Worm (Caenorhabditis elegans) whole organism, mixed stage, embryonic: ENCODE measurements around the gene R02F2.1.

Experiments
- M03D4.4 ChIP-seq: sonication (generic microtip); optimal IDR thresholded peaks from 2 replicates; lab custom pipeline; 2017; ENCODE audit warnings: mild to moderate bottlenecking, missing genetic modification characterization, missing compliant biosample characterization
- blmp-1 ChIP-seq: fragments of 150-350 bp; optimal IDR thresholded peaks from 2 replicates; lab custom pipeline; 2014; ENCODE audit warnings: missing biosample characterization, missing genetic modification characterization
- ceh-39 ChIP-seq: fragments of 150-350 bp; optimal IDR thresholded peaks from 2 replicates; lab custom pipeline; 2014; ENCODE audit warnings: missing biosample characterization, missing genetic modification characterization
- ceh-43 ChIP-seq: fragments of 200-800 bp; sonication (Bioruptor generic); optimal IDR thresholded peaks from 2 replicates; lab custom pipeline; 2018; ENCODE audit warnings: mild to moderate bottlenecking, missing genetic modification characterization, moderate library complexity, missing compliant biosample characterization
- ceh-83 ChIP-seq: fragments of 200-800 bp; sonication (Bioruptor generic); optimal IDR thresholded peaks from 2 replicates; lab custom pipeline; 2018; ENCODE audit warnings: mild to moderate bottlenecking, missing genetic modification characterization, missing compliant biosample characterization
- ces-1 ChIP-seq: fragments of 150-350 bp; optimal IDR thresholded peaks from 2 replicates; lab custom pipeline; 2014; ENCODE audit warnings: missing biosample characterization, missing genetic modification reagents, missing genetic modification characterization
- drap-1 ChIP-seq: fragments of 200-800 bp; sonication (Bioruptor generic); optimal IDR thresholded peaks from 3 replicates; lab custom pipeline; 2018; ENCODE audit warnings: mild to moderate bottlenecking, missing genetic modification characterization, missing compliant biosample characterization
- elt-3 ChIP-seq: fragments of 150-350 bp; optimal IDR thresholded peaks from 2 replicates; lab custom pipeline; 2014; ENCODE audit warnings: missing biosample characterization, missing genetic modification characterization
- flh-1 ChIP-seq: fragments of 200-800 bp; sonication (Bioruptor generic); optimal IDR thresholded peaks from 2 replicates; lab custom pipeline; 2018; ENCODE audit warnings: mild to moderate bottlenecking, missing genetic modification characterization, moderate library complexity, missing compliant biosample characterization
- hlh-1 ChIP-seq: fragments of 150-350 bp; optimal IDR thresholded peaks from 2 replicates; lab custom pipeline; 2014; ENCODE audit warnings: missing biosample characterization, missing genetic modification reagents, missing genetic modification characterization
- lin-13 ChIP-seq: fragments of 150-350 bp; optimal IDR thresholded peaks from 2 replicates; lab custom pipeline; 2014; ENCODE audit warnings: missing biosample characterization, missing genetic modification characterization
- lsy-2 ChIP-seq: fragments of 150-350 bp; optimal IDR thresholded peaks from 2 replicates; lab custom pipeline; 2014; ENCODE audit warnings: missing biosample characterization, missing genetic modification characterization
- mab-5 ChIP-seq: fragments of 150-350 bp; optimal IDR thresholded peaks from 2 replicates; lab custom pipeline; 2014; ENCODE audit warnings: missing biosample characterization, missing genetic modification characterization
- mls-2 ChIP-seq: sonication (generic microtip); optimal IDR thresholded peaks from 2 replicates; lab custom pipeline; 2016; ENCODE audit warnings: mild to moderate bottlenecking, missing genetic modification characterization, moderate library complexity, missing compliant biosample characterization
- nhr-12 ChIP-seq: fragments of 150-350 bp; optimal IDR thresholded peaks from 2 replicates; lab custom pipeline; 2014; ENCODE audit warnings: missing biosample characterization, missing genetic modification characterization
- nhr-237 ChIP-seq: fragments of 150-350 bp; optimal IDR thresholded peaks from 2 replicates; lab custom pipeline; 2014; ENCODE audit warnings: missing biosample characterization, missing genetic modification characterization
- nhr-28 ChIP-seq: fragments of 150-350 bp; optimal IDR thresholded peaks from 2 replicates; lab custom pipeline; 2014; ENCODE audit warnings: missing biosample characterization, missing genetic modification characterization
- nhr-76 ChIP-seq: sonication (generic microtip); optimal IDR thresholded peaks from 2 replicates; lab custom pipeline; 2017; ENCODE audit warnings: missing biosample characterization, missing genetic modification characterization
- pha-4 ChIP-seq: fragments of 150-350 bp; optimal IDR thresholded peaks from 2 replicates; lab custom pipeline; 2018; ENCODE audit warnings: missing biosample characterization, missing genetic modification reagents, missing genetic modification characterization
- sem-2 ChIP-seq: fragments of 200-800 bp; sonication (Bioruptor generic); optimal IDR thresholded peaks from 2 replicates; lab custom pipeline; 2018; ENCODE audit warnings: mild to moderate bottlenecking, missing genetic modification characterization, missing compliant biosample characterization
- snpc-4 ChIP-seq: fragments of 150-350 bp; optimal IDR thresholded peaks from 2 replicates; lab custom pipeline; 2014; ENCODE audit warnings: missing biosample characterization, missing genetic modification characterization
- sptf-1 ChIP-seq: sonication (generic microtip); optimal IDR thresholded peaks from 2 replicates; lab custom pipeline; 2017; ENCODE audit warnings: mild to moderate bottlenecking, missing genetic modification characterization, moderate library complexity, missing compliant biosample characterization
- tbx-8 ChIP-seq: fragments of 200-800 bp; sonication (Bioruptor generic); optimal IDR thresholded peaks from 2 replicates; lab custom pipeline; 2018; ENCODE audit warnings: mild to moderate bottlenecking, missing genetic modification characterization, moderate library complexity, missing compliant biosample characterization
- unc-120 ChIP-seq: sonication (generic microtip); optimal IDR thresholded peaks from 2 replicates; lab custom pipeline; 2017; ENCODE audit warnings: missing genetic modification characterization, missing compliant biosample characterization; ENCODE audit not compliant: poor library complexity, severe bottlenecking
- unc-39 ChIP-seq: fragments of 150-350 bp; optimal IDR thresholded peaks from 2 replicates; lab custom pipeline; 2014; ENCODE audit warnings: missing biosample characterization, missing genetic modification characterization
- unc-62 ChIP-seq: fragments of 150-350 bp; optimal IDR thresholded peaks from 2 replicates; lab custom pipeline; 2014; ENCODE audit warnings: missing biosample characterization, missing genetic modification reagents, missing genetic modification characterization
- zip-8 ChIP-seq: fragments of 150-350 bp; optimal IDR thresholded peaks from 2 replicates; lab custom pipeline; 2014; ENCODE audit warnings: missing biosample characterization, missing genetic modification characterization

The R02F2.1 gene

DNA sequence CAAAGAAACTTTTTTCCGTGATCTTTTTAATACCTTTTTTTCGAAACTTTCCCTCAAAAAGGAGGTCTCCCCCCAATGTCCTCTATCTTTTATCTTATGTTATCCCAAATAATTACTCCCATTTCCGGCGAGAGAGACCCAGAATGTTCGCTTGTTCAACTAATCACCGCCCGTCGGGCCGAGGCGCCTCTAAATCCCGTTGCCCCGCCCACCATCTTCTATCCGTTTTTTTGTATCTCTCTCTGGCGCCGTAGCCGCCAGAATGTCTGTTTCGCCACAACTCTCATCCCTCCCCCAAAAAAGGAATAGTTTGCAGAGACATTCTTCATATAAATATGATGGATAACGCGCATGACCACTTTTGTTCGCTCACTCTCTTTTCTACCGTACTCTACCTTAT, 29.0 kb upstream of the R02F2.1 start:
- TF ChIP-seq hlh-1 (no peak), blmp-1 (tag; lab: Kevin White, UChicago) (no peak), elt-3 (tag; lab: Kevin White, UChicago) (no peak), lsy-2 (tag; lab: Kevin White, UChicago) (no peak), ceh-83 (GFP tag; lab: Kevin White, UChicago) (no peak), sptf-1 (no peak), drap-1 (GFP tag; lab: Kevin White, UChicago) (no peak), nhr-76 (tag; lab: Kevin White, UChicago) (no peak), lin-13 (tag; lab: Kevin White, UChicago) (no peak), M03D4.4 (tag; lab: Kevin White, UChicago) (no peak), snpc-4 (tag; lab: Kevin White, UChicago) (no peak), nhr-28 (tag; lab: Kevin White, UChicago) (no peak)

DNA sequence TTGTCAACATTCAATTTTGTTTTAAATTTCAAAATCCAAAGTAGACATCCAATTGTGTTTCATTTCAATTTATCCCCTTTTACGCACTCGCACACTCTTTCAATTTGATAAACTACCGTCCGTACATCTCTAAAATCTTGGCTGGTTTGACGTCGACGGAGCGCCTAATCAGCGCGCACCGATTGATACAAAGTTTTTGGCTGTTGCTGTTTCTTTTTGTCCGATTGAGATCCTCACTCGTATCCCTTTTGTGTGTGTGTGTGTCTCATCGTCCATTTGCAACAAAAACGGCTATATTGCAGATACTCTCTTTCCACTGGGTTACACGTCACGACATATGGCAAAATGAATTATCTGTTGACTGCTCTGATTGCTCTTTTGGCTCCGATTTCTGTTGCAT, 27.5 kb upstream of the R02F2.1 start, which contains the start of gene lon-1:
lon-1 (plus strand) TSS at position 301 of the 400 bp plus-strand sequence.
- TF ChIP-seq zip-8 (tag; lab: Kevin White, UChicago) (no peak), nhr-12 (tag; lab: Kevin White, UChicago) (no peak), tbx-8 (GFP tag; lab: Kevin White, UChicago) (no peak), lin-13 (tag; lab: Kevin White, UChicago) (no peak), snpc-4 (tag; lab: Kevin White, UChicago) (no peak), ceh-43 (GFP tag; lab: Kevin White, UChicago) (no peak), elt-3 (tag; lab: Kevin White, UChicago) (no peak), unc-120 (tag; lab: Kevin White, UChicago) (no peak), hlh-1 (no peak), M03D4.4 (tag; lab: Kevin White, UChicago) (no peak), mab-5 (tag; lab: Kevin White, UChicago) (no peak), unc-39 (tag; lab: Kevin White, UChicago) (no peak), flh-1 (no peak), sem-2 (GFP tag; lab: Kevin White, UChicago) (no peak), sptf-1 (no peak), nhr-28 (tag; lab: Kevin White, UChicago) (no peak), ceh-83 (GFP tag; lab: Kevin White, UChicago) (no peak), mls-2 (tag; lab: Kevin White, UChicago) (no peak), unc-62 (no peak)

DNA sequence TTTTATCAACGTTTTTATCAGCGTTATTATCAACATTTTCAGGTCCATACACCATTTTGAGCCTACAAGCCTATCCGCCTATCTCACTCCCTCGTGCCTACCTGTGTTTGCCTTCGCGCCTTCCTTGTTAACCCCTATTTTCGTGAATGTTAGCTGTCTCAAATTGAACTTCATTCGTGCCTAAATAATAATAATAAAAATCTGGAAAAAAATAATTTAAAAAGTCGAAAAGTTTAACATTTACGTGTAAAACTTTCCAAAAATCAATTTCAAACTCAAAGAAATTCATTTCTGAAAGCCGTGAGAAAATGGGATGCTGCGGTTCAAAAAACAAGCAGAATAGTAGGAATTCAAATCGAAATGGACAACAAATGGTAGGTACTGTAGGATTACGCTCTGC, 23.7 kb upstream of the R02F2.1 start, which contains the start of gene R02F2.10:
R02F2.10 (plus strand) TSS at position 301 of the 400 bp plus-strand sequence.
- TF ChIP-seq nhr-28 (tag; lab: Kevin White, UChicago), result no peak

DNA sequence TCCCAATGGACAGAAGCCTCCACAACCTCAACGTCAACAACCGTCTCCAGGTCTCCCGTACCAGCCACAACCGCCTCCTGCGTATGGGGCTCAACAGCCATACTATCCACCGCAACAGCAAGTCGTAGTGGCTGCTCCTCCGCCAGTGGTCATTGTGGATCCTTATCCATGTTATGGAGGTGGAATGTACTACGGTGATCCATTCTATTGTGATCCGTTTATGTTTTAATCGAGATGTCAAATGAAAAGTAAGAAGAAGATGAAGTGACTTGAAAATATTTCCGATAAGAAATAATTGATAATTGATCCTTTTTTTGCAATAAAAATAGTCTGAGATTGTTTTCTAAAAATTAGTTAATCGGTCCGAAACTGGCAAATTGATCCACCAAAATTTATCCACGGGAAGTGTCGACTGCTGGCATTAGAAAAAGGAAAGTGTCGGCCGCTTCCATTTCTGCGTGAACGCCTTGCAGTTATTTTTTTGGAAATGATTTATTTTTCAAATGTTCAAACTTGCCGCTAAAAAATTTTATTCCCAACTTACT, 22.8 kb upstream of the R02F2.1 start, which contains the start of the genes R02F2.6 and R02F2.5:
R02F2.6 (minus strand) TSS at position 101 of the 545 bp plus-strand sequence.
R02F2.5 (plus strand) TSS at position 495 of the 545 bp plus-strand sequence.
- TF ChIP-seq pha-4 (tag; lab: Kevin White, UChicago) (no peak), lin-13 (tag; lab: Kevin White, UChicago) (no peak), flh-1 (no peak), elt-3 (tag; lab: Kevin White, UChicago) (no peak), ces-1 (GFP tag; lab: Kevin White, UChicago) (no peak), sem-2 (GFP tag; lab: Kevin White, UChicago) (no peak), mls-2 (tag; lab: Kevin White, UChicago) (no peak), ceh-39 (no peak)
- TF ChIP-seq, all 35 proteins: peak for 0

DNA sequence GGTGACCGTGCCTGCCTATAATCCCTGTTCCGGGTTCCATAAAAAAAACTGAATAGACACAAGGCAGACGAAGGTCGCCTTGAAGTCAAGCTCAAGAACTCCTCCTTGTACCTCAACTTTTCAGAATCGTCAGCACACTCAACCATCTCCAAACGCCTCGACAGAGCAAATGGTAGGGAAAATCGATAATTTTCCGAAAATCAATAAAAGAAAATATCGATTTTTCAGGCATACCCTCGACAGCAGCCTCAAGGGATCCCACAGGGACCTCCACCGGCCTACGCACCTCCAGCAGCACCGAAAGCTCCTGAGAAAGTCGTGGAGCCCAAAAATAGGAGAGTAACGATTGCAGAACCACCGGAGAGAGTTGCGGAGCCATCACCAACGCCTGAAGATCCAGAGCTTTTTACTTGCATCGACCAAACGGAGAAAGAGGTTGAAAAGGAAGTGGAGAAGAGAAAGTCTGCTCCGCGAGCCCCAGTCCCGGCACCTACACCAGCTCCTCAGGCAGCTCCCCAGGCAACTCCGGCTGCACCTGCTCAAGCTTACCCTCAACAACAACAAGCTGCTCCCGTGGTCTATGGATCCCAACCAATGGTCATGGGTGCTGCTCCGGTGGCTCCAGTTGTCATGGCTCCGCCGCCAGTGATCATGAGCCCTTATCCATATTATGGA, 22.1 kb upstream of the R02F2.1 start:
- TF ChIP-seq mls-2 (tag; lab: Kevin White, UChicago), result no peak
- TF ChIP-seq nhr-237 (tag; lab: Kevin White, UChicago), result no peak
- no peak for TF ChIP-seq nhr-76 (tag; lab: Kevin White, UChicago)
- no peak for TF ChIP-seq snpc-4 (tag; lab: Kevin White, UChicago)
- TF ChIP-seq M03D4.4 (tag; lab: Kevin White, UChicago), result no peak
- TF ChIP-seq lsy-2 (tag; lab: Kevin White, UChicago), result no peak

DNA sequence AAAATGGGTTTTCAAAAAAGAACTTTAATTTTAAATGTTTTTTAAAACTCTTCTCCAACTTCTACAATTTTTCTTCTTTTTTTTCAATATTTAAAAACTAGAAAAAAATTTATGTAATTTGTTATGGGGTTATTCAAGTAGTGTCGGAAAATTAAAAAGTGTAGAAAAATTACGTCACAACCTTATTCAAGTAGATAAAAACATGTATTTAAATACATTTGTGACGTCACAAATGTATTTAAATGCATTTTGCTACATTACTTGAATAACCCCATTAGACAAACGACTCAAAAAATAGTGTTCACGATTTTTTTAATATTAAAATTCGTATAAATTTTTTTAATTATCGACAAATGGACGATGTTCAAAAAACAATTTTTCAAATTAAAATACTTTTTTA, 20.8 kb upstream of the R02F2.1 start:
- TF ChIP-seq zip-8 (tag; lab: Kevin White, UChicago), result peak; percentile 92
